Worm (Caenorhabditis elegans): ENCODE measurements around the gene fbxb-34.

The fbxb-34 gene

ce11 chrII:602020-602419, 14.4 kb downstream of the fbxb-34 start, which contains the start of gene nhl-3:
TSS of gene nhl-3 (minus strand) at chrII:602120.
- no peak for TF ChIP-seq sma-9 (GFP tag; optimal IDR thresholded peaks at IDR 0.05)
- TF ChIP-seq sma-9 (tag; optimal IDR thresholded peaks at IDR 0.05): no peak
- TF ChIP-seq unc-62 (GFP tag; optimal IDR thresholded peaks at IDR 0.05): no peak
- no peak for TF ChIP-seq ztf-11 (tag; optimal IDR thresholded peaks at IDR 0.05)
- no peak for TF ChIP-seq elt-1 (tag; optimal IDR thresholded peaks at IDR 0.05)
- no peak for TF ChIP-seq F13H6.1 (tag; optimal IDR thresholded peaks at IDR 0.05)
- no peak for TF ChIP-seq blmp-1 (tag; optimal IDR thresholded peaks at IDR 0.05; ENCODE audit: insufficient read depth)
- no peak for TF ChIP-seq gmeb-1 (tag; optimal IDR thresholded peaks at IDR 0.05)
- no peak for TF ChIP-seq fos-1 (tag; optimal IDR thresholded peaks at IDR 0.05)
- TF ChIP-seq crh-2 (tag; optimal IDR thresholded peaks at IDR 0.05): no peak
- TF ChIP-seq ama-1 (optimal IDR thresholded peaks at IDR 0.05): no peak
- no peak for TF ChIP-seq peb-1 (tag; optimal IDR thresholded peaks at IDR 0.05)
- TF ChIP-seq C34F6.9 (tag; optimal IDR thresholded peaks at IDR 0.05): no peak
- TF ChIP-seq nhr-237 (tag; optimal IDR thresholded peaks at IDR 0.05): no peak
- no peak for TF ChIP-seq ztf-1 (GFP tag; conservative IDR thresholded peaks at IDR 0.05)

- TF ChIP-seq blmp-1 (tag; optimal IDR thresholded peaks at IDR 0.05; ENCODE audit: insufficient read depth) (no peak), nhr-129 (tag; optimal IDR thresholded peaks at IDR 0.05) (peak; percentile 84), nhr-12 (tag; optimal IDR thresholded peaks at IDR 0.05) (no peak), elt-3 (tag; optimal IDR thresholded peaks at IDR 0.05) (no peak), ztf-1 (GFP tag; conservative IDR thresholded peaks at IDR 0.05) (no peak), ceh-16 (tag; optimal IDR thresholded peaks at IDR 0.05) (no peak), C34F6.9 (tag; optimal IDR thresholded peaks at IDR 0.05) (peak; percentile 92), sma-9 (GFP tag; optimal IDR thresholded peaks at IDR 0.05) (peak; percentile 54), sma-9 (tag; optimal IDR thresholded peaks at IDR 0.05) (no peak), ceh-82 (tag; optimal IDR thresholded peaks at IDR 0.05) (no peak), mdl-1 (tag; optimal IDR thresholded peaks at IDR 0.05) (peak in 1 of 2 experiments; percentile 66), alr-1 (tag; optimal IDR thresholded peaks at IDR 0.05) (no peak), dmd-4 (tag; optimal IDR thresholded peaks at IDR 0.05) (no peak), skn-1 (tag; optimal IDR thresholded peaks at IDR 0.05) (no peak), gmeb-1 (tag; optimal IDR thresholded peaks at IDR 0.05) (peak; percentile 43), lin-11 (tag; optimal IDR thresholded peaks at IDR 0.05) (no peak), unc-62 (GFP tag; optimal IDR thresholded peaks at IDR 0.05) (no peak), nhr-77 (tag; optimal IDR thresholded peaks at IDR 0.05) (no peak), unc-39 (tag; optimal IDR thresholded peaks at IDR 0.05) (no peak), nhr-237 (tag; optimal IDR thresholded peaks at IDR 0.05) (no peak), zag-1 (tag; optimal IDR thresholded peaks at IDR 0.05) (no peak), snpc-4 (tag; optimal IDR thresholded peaks at IDR 0.05) (peak; percentile 84), elt-1 (tag; optimal IDR thresholded peaks at IDR 0.05) (no peak), crh-2 (tag; optimal IDR thresholded peaks at IDR 0.05) (peak; percentile 42), nhr-10 (tag; optimal IDR thresholded peaks at IDR 0.05) (no peak), nhr-11 (tag; optimal IDR thresholded peaks at IDR 0.05) (no peak), ama-1 (optimal IDR thresholded peaks at IDR 0.05) (no peak), sma-3 (GFP tag; optimal IDR thresholded peaks at IDR 0.05) (no peak), lin-13 (GFP tag; optimal IDR thresholded peaks at IDR 0.05) (peak; percentile 45), nhr-6 (tag; optimal IDR thresholded peaks at IDR 0.05) (no peak), ztf-4 (tag; optimal IDR thresholded peaks at IDR 0.05) (no peak), ZK546.5 (tag; optimal IDR thresholded peaks at IDR 0.05) (no peak), fos-1 (tag; optimal IDR thresholded peaks at IDR 0.05) (peak; percentile 37), F13H6.1 (tag; optimal IDR thresholded peaks at IDR 0.05) (peak; percentile 28), peb-1 (tag; optimal IDR thresholded peaks at IDR 0.05) (no peak), nhr-25 (tag; optimal IDR thresholded peaks at IDR 0.05) (peak; percentile 48), Y55F3AM.14 (GFP tag; optimal IDR thresholded peaks at IDR 0.05) (no peak), lin-39 (tag; optimal IDR thresholded peaks at IDR 0.05) (peak; percentile 62), aly-2 (tag; optimal IDR thresholded peaks at IDR 0.05) (no peak), mab-5 (tag; optimal IDR thresholded peaks at IDR 0.05) (peak; percentile 79), lsy-2 (tag; optimal IDR thresholded peaks at IDR 0.05) (peak in 1 of 2 experiments; percentile 77), sem-4 (tag; optimal IDR thresholded peaks at IDR 0.05) (peak; percentile 69), unc-55 (GFP tag; optimal IDR thresholded peaks at IDR 0.05) (peak; percentile 84), nhr-23 (tag; optimal IDR thresholded peaks at IDR 0.05) (no peak), ztf-11 (tag; optimal IDR thresholded peaks at IDR 0.05) (no peak), mbf-1 (tag; optimal IDR thresholded peaks at IDR 0.05) (no peak), egl-27 (tag; optimal IDR thresholded peaks at IDR 0.05) (no peak), R02D3.7 (tag; optimal IDR thresholded peaks at IDR 0.05) (no peak), nhr-21 (tag; optimal IDR thresholded peaks at IDR 0.05) (no peak)
Observed at ce11 chrII:602969-603368, 15.3 kb downstream of the fbxb-34 start.

Data from whole organism, L2 larva.